Worm (Caenorhabditis elegans) whole organism, mixed stage, embryonic: Measurements from ENCODE around the gene F49C5.7.
"Not testable (repeated sequence)": the region's sequence is repeated elsewhere in the genome, so short reads cannot be mapped to it uniquely, and the experiment has no call there.

ENCODE experiments used
- M03D4.4 ChIP-seq: sonication (generic microtip); optimal IDR thresholded peaks from 2 replicates; lab custom pipeline; 2017; ENCODE audit warnings: mild to moderate bottlenecking, missing genetic modification characterization, missing compliant biosample characterization
- bed-3 ChIP-seq: fragments of 200-800 bp; sonication (Bioruptor generic); optimal IDR thresholded peaks from 3 replicates; lab custom pipeline; 2018; ENCODE audit warnings: mild to moderate bottlenecking, missing genetic modification characterization, moderate library complexity, missing compliant biosample characterization
- blmp-1 ChIP-seq: fragments of 150-350 bp; optimal IDR thresholded peaks from 2 replicates; lab custom pipeline; 2014; ENCODE audit warnings: missing biosample characterization, missing genetic modification characterization
- ceh-39 ChIP-seq: fragments of 150-350 bp; optimal IDR thresholded peaks from 2 replicates; lab custom pipeline; 2014; ENCODE audit warnings: missing biosample characterization, missing genetic modification characterization
- ceh-43 ChIP-seq: fragments of 200-800 bp; sonication (Bioruptor generic); optimal IDR thresholded peaks from 2 replicates; lab custom pipeline; 2018; ENCODE audit warnings: mild to moderate bottlenecking, missing genetic modification characterization, moderate library complexity, missing compliant biosample characterization
- ceh-83 ChIP-seq: fragments of 200-800 bp; sonication (Bioruptor generic); optimal IDR thresholded peaks from 2 replicates; lab custom pipeline; 2018; ENCODE audit warnings: mild to moderate bottlenecking, missing genetic modification characterization, missing compliant biosample characterization
- cnd-1 ChIP-seq: fragments of 200-800 bp; sonication (Bioruptor generic); optimal IDR thresholded peaks from 2 replicates; lab custom pipeline; 2018; ENCODE audit warnings: mild to moderate bottlenecking, missing genetic modification characterization, missing compliant biosample characterization
- elt-1 ChIP-seq: sonication (generic microtip); optimal IDR thresholded peaks from 2 replicates; lab custom pipeline; 2017; ENCODE audit warnings: missing genetic modification characterization, mild to moderate bottlenecking, missing compliant biosample characterization, antibody characterized with exemption, moderate library complexity, borderline replicate concordance; ENCODE audit not compliant: insufficient read depth
- elt-3 ChIP-seq: fragments of 150-350 bp; optimal IDR thresholded peaks from 2 replicates; lab custom pipeline; 2014; ENCODE audit warnings: missing biosample characterization, missing genetic modification characterization
- flh-1 ChIP-seq: fragments of 200-800 bp; sonication (Bioruptor generic); optimal IDR thresholded peaks from 2 replicates; lab custom pipeline; 2018; ENCODE audit warnings: mild to moderate bottlenecking, missing genetic modification characterization, moderate library complexity, missing compliant biosample characterization
- ham-2 ChIP-seq: fragments of 200-800 bp; sonication (Bioruptor generic); optimal IDR thresholded peaks from 2 replicates; lab custom pipeline; 2018; ENCODE audit warnings: mild to moderate bottlenecking, missing genetic modification characterization, missing compliant biosample characterization
- hlh-1 ChIP-seq: fragments of 150-350 bp; optimal IDR thresholded peaks from 2 replicates; lab custom pipeline; 2014; ENCODE audit warnings: missing biosample characterization, missing genetic modification reagents, missing genetic modification characterization
- lin-13 ChIP-seq: fragments of 150-350 bp; optimal IDR thresholded peaks from 2 replicates; lab custom pipeline; 2014; ENCODE audit warnings: missing biosample characterization, missing genetic modification characterization
- lin-32 ChIP-seq: fragments of 200-800 bp; sonication (Bioruptor generic); optimal IDR thresholded peaks from 2 replicates; lab custom pipeline; 2018; ENCODE audit warnings: mild to moderate bottlenecking, missing genetic modification characterization, missing compliant biosample characterization
- mab-5 ChIP-seq: fragments of 150-350 bp; optimal IDR thresholded peaks from 2 replicates; lab custom pipeline; 2014; ENCODE audit warnings: missing biosample characterization, missing genetic modification characterization
- mep-1 ChIP-seq: fragments of 150-350 bp; optimal IDR thresholded peaks from 2 replicates; lab custom pipeline; 2017; ENCODE audit warnings: missing biosample characterization, missing genetic modification reagents, missing genetic modification characterization, inconsistent platforms
- mls-2 ChIP-seq: sonication (generic microtip); optimal IDR thresholded peaks from 2 replicates; lab custom pipeline; 2016; ENCODE audit warnings: mild to moderate bottlenecking, missing genetic modification characterization, moderate library complexity, missing compliant biosample characterization
- nhr-12 ChIP-seq: fragments of 150-350 bp; optimal IDR thresholded peaks from 2 replicates; lab custom pipeline; 2014; ENCODE audit warnings: missing biosample characterization, missing genetic modification characterization
- nhr-2 ChIP-seq: fragments of 150-350 bp; optimal IDR thresholded peaks from 2 replicates; lab custom pipeline; 2014; ENCODE audit warnings: missing biosample characterization, missing genetic modification characterization
- nhr-237 ChIP-seq: fragments of 150-350 bp; optimal IDR thresholded peaks from 2 replicates; lab custom pipeline; 2014; ENCODE audit warnings: missing biosample characterization, missing genetic modification characterization
- nhr-28 ChIP-seq: fragments of 150-350 bp; optimal IDR thresholded peaks from 2 replicates; lab custom pipeline; 2014; ENCODE audit warnings: missing biosample characterization, missing genetic modification characterization
- nhr-76 ChIP-seq: sonication (generic microtip); optimal IDR thresholded peaks from 2 replicates; lab custom pipeline; 2017; ENCODE audit warnings: missing biosample characterization, missing genetic modification characterization
- pha-4 ChIP-seq: fragments of 150-350 bp; optimal IDR thresholded peaks from 2 replicates; lab custom pipeline; 2018; ENCODE audit warnings: missing biosample characterization, missing genetic modification reagents, missing genetic modification characterization
- sptf-1 ChIP-seq: sonication (generic microtip); optimal IDR thresholded peaks from 2 replicates; lab custom pipeline; 2017; ENCODE audit warnings: mild to moderate bottlenecking, missing genetic modification characterization, moderate library complexity, missing compliant biosample characterization
- tbx-8 ChIP-seq: fragments of 200-800 bp; sonication (Bioruptor generic); optimal IDR thresholded peaks from 2 replicates; lab custom pipeline; 2018; ENCODE audit warnings: mild to moderate bottlenecking, missing genetic modification characterization, moderate library complexity, missing compliant biosample characterization
- unc-120 ChIP-seq: sonication (generic microtip); optimal IDR thresholded peaks from 2 replicates; lab custom pipeline; 2017; ENCODE audit warnings: missing genetic modification characterization, missing compliant biosample characterization; ENCODE audit not compliant: poor library complexity, severe bottlenecking
- unc-39 ChIP-seq: fragments of 150-350 bp; optimal IDR thresholded peaks from 2 replicates; lab custom pipeline; 2014; ENCODE audit warnings: missing biosample characterization, missing genetic modification characterization
- unc-62 ChIP-seq: fragments of 150-350 bp; optimal IDR thresholded peaks from 2 replicates; lab custom pipeline; 2014; ENCODE audit warnings: missing biosample characterization, missing genetic modification reagents, missing genetic modification characterization
- zip-8 ChIP-seq: fragments of 150-350 bp; optimal IDR thresholded peaks from 2 replicates; lab custom pipeline; 2014; ENCODE audit warnings: missing biosample characterization, missing genetic modification characterization
- ztf-11 ChIP-seq: fragments of 150-350 bp; optimal IDR thresholded peaks from 2 replicates; lab custom pipeline; 2014; ENCODE audit warnings: missing biosample characterization, missing genetic modification characterization

F49C5.7 gene

DNA sequence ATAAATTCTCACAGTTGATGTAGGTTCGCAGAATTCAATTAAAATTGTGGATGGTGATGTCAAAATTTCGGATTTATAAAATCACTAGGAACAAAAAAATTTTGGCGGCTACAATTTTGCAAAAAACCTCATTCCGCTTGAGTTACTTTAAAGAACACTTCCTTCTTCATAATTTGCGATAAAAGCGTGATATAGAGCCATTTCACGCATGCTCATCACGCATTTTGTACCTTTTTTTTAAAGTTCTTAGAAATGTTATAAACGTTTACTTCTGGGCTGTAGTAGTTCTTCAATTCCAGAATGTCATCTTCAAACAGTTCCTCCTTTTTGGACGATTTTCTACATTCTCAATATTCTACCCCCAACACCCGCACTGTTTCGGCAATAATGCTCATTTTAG, 38.0 kb upstream of the F49C5.7 start, which contains the start of gene srx-119:
TSS of gene srx-119 (plus strand) at position 301 of the 400 bp plus-strand sequence.
- TF ChIP-seq unc-39 (tag; lab: Kevin White, UChicago) = no peak
- TF ChIP-seq tbx-8 (GFP tag; lab: Kevin White, UChicago) = no peak
- no peak for TF ChIP-seq hlh-1 (tag; lab: Kevin White, UChicago)
- no peak for TF ChIP-seq lin-13 (tag; lab: Kevin White, UChicago)
- TF ChIP-seq ceh-83 = no peak
- TF ChIP-seq unc-62 (GFP tag; lab: Kevin White, UChicago) = no peak
- no peak for TF ChIP-seq mab-5 (tag; lab: Kevin White, UChicago)
- no peak for TF ChIP-seq ceh-39 (tag; lab: Kevin White, UChicago)
- no peak for TF ChIP-seq zip-8 (tag; lab: Kevin White, UChicago)
- TF ChIP-seq flh-1 (GFP tag; lab: Kevin White, UChicago) = no peak
- no peak for TF ChIP-seq M03D4.4 (tag; lab: Kevin White, UChicago)
- TF ChIP-seq nhr-2 = no peak
- TF ChIP-seq nhr-76 = no peak
- TF ChIP-seq nhr-237 = no peak
- TF ChIP-seq elt-3 (tag; lab: Kevin White, UChicago) = no peak
- TF ChIP-seq cnd-1 = no peak

DNA sequence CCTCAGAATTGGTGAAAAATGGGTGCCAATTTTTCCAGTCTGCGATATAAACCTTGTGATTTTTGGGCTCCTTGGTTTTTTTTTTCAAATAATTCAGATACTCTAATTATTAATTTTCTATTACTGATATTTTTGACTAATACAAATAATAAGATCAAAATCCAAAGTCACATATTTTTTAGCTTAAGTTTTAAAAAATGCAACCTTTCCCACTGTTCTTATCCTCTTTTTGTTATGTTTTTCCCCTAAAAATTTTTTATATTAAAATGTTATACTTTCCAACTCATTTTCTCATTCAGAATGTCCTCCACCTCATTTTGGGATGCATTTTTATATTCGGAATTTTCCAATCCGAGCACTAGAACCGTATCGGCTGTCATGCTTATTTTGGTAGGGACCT, 35.0 kb upstream of the F49C5.7 start, which contains the start of gene srx-120:
TSS of gene srx-120 (plus strand) at position 301 of the 400 bp plus-strand sequence.
- TF ChIP-seq elt-1 (no peak), nhr-237 (no peak), ceh-43 (no peak), flh-1 (GFP tag; lab: Kevin White, UChicago) (no peak), pha-4 (tag; lab: Kevin White, UChicago) (no peak), unc-62 (GFP tag; lab: Kevin White, UChicago) (no peak), lin-13 (tag; lab: Kevin White, UChicago) (no peak), mls-2 (tag; lab: Kevin White, UChicago) (no peak), unc-120 (tag; lab: Kevin White, UChicago) (no peak), ceh-39 (tag; lab: Kevin White, UChicago) (no peak), hlh-1 (tag; lab: Kevin White, UChicago) (no peak), bed-3 (GFP tag; lab: Kevin White, UChicago) (no peak)

DNA sequence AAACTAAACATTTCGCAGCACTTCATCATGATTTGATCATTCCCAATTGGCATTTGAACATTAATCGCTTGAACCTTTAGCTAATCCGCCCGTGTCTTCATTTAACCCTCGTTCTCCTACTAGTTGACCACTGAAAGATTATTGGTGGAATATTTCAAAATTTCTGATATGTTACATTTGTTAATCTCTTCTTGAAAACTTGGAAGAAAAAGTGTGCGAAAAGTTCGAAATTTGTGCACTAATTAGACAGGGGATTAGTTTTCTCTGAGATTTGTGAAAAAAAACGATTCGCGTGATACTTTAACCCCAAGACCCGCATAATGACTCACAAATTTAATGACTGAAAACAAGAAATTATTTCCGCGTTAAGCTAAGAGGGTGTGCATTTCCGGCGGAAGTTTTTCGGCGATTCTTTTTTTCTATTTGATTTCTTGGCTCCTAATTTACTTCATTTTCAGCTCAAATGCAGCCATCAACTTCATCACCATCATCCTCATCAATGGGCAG, 30.6 kb upstream of the F49C5.7 start, which contains the start of gene nimk-1:
TSS of gene nimk-1 (plus strand) at position 457 of the 507 bp plus-strand sequence.
- TF ChIP-seq nhr-12 (tag; lab: Kevin White, UChicago) = no peak
- no peak for TF ChIP-seq elt-3 (tag; lab: Kevin White, UChicago)
- no peak for TF ChIP-seq nhr-76
- TF ChIP-seq flh-1 (GFP tag; lab: Kevin White, UChicago) = no peak
- no peak for TF ChIP-seq zip-8 (tag; lab: Kevin White, UChicago)
- TF ChIP-seq lin-32 (GFP tag; lab: Kevin White, UChicago) = no peak
- TF ChIP-seq nhr-2 = no peak
- TF ChIP-seq unc-62 (GFP tag; lab: Kevin White, UChicago) = no peak
- TF ChIP-seq ceh-39 (tag; lab: Kevin White, UChicago) = no peak
- TF ChIP-seq blmp-1 (tag; lab: Kevin White, UChicago) = no peak
- no peak for TF ChIP-seq lin-13 (tag; lab: Kevin White, UChicago)
- TF ChIP-seq hlh-1 (tag; lab: Kevin White, UChicago) = no peak
- TF ChIP-seq pha-4 (tag; lab: Kevin White, UChicago) = no peak
- TF ChIP-seq bed-3 (GFP tag; lab: Kevin White, UChicago) = no peak
- no peak for TF ChIP-seq ztf-11
- no peak for TF ChIP-seq nhr-237
- no peak for TF ChIP-seq sptf-1
- TF ChIP-seq unc-120 (tag; lab: Kevin White, UChicago) = no peak
- no peak for TF ChIP-seq ham-2 (GFP tag; lab: Kevin White, UChicago)

DNA sequence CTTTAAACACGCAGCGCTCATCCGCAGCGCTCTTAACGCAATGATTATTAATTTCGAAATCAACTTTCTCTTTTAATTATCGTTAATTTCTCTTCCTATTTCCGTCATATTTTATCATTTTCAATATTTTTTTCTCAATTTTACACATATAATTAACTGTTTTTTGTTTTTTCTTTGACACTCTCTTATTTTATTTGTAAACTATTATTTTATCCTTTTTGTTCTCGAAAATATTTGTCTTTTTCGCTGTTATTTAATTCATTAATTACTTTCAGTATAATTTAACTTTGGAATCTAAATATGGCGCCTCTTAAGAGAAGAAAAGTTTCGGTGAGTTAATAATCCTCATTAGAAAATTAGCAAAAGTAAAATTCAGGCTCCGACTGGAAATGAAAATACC, 29.7 kb upstream of the F49C5.7 start, which contains the start of gene F49C5.3:
TSS of gene F49C5.3 (plus strand) at position 301 of the 400 bp plus-strand sequence.
- TF ChIP-seq blmp-1 (tag; lab: Kevin White, UChicago); ham-2 (GFP tag; lab: Kevin White, UChicago); nhr-28 (tag; lab: Kevin White, UChicago): not testable (repeated sequence)

DNA sequence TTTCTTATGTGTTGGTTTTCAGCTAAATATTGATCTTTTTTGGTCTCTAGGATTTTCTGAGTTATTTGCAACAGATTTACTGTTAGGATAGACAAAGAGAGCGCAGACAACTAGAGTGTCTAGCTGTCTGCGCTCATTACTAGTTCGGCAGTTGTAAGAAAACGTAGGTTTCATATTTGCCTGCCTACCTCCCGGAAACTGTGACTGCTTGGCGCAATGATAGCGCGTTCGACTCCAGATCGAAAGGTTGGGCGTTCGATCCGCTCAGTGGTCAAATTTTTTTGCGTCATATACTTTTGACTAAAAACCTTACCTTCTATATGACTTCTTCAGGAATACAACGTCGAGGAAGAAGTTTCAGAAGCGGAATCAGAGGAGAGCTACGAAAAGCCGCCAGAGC, 26.6 kb upstream of the F49C5.7 start:
- TF ChIP-seq nhr-2 (no peak), mep-1 (tag; lab: Kevin White, UChicago) (no peak), elt-3 (tag; lab: Kevin White, UChicago) (no peak)
